Worm (Caenorhabditis elegans) whole organism, L4 larva: Measurements from ENCODE around the gene aagr-2.

Source experiments
- ZK337.2 ChIP-seq: fragments of 200-800 bp; sonication (Bioruptor generic); IDR thresholded peaks from 2 replicates; pipeline ENCODE4 v1.3.6; 2022; ENCODE audit warnings: missing genetic modification reagents, missing genetic modification characterization, missing compliant biosample characterization
- daf-8 ChIP-seq: fragments of 200-800 bp; sonication (Bioruptor generic); IDR thresholded peaks from 2 replicates; pipeline ENCODE4 v1.3.6; 2022; ENCODE audit warnings: missing genetic modification characterization, missing compliant biosample characterization
- hif-1 ChIP-seq, 2 experiments: sonication (generic microtip); optimal IDR thresholded peaks; 2 replicates each; lab custom pipeline; 2016 to 2017; ENCODE audit warnings: missing compliant biosample characterization in 2 of 2, missing genetic modification characterization in 2 of 2, missing genetic modification reagents in 2 of 2, missing genotype in 2 of 2, mild to moderate bottlenecking in 1 of 2
- lir-3 ChIP-seq: sonication (generic microtip); optimal IDR thresholded peaks from 2 replicates; lab custom pipeline; 2016; ENCODE audit warnings: mild to moderate bottlenecking, missing genetic modification characterization, missing compliant biosample characterization
- mdt-29 ChIP-seq: fragments of 200-800 bp; sonication (Bioruptor generic); IDR thresholded peaks from 2 replicates; pipeline ENCODE4 v1.3.6; 2022; ENCODE audit warnings: missing genetic modification reagents, missing genetic modification characterization, missing compliant biosample characterization
- nhr-10 ChIP-seq: fragments of 150-350 bp; optimal IDR thresholded peaks from 2 replicates; lab custom pipeline; 2014; ENCODE audit warnings: missing biosample characterization, missing genetic modification characterization
- nhr-25 ChIP-seq: sonication (generic microtip); optimal IDR thresholded peaks from 2 replicates; lab custom pipeline; 2017; ENCODE audit warnings: missing genetic modification characterization, mild to moderate bottlenecking, missing compliant biosample characterization, antibody characterized with exemption, moderate library complexity, borderline replicate concordance; ENCODE audit not compliant: insufficient read depth
- pha-4 ChIP-seq, 2 experiments: fragments of 150-350 bp in 1 of 2; fragments of 200-800 bp in 1 of 2; sonication (Bioruptor generic) in 1 of 2; IDR thresholded peaks in 1 of 2; optimal IDR thresholded peaks in 1 of 2; 2 replicates each; pipeline versions ENCODE4 v1.3.6 to Lab custom; 2014 to 2022; ENCODE audit warnings: missing genetic modification characterization in 2 of 2, missing genetic modification reagents in 2 of 2, missing biosample characterization in 1 of 2, missing compliant biosample characterization in 1 of 2
- snpc-4 ChIP-seq: fragments of 150-350 bp; optimal IDR thresholded peaks from 2 replicates; lab custom pipeline; 2014; ENCODE audit warnings: missing biosample characterization, missing genetic modification characterization
- unc-130 ChIP-seq: sonication (generic microtip); optimal IDR thresholded peaks from 2 replicates; lab custom pipeline; 2016; ENCODE audit warnings: missing genetic modification reagents, missing genetic modification characterization, missing compliant biosample characterization
- unc-62 ChIP-seq, 3 experiments: fragments of 150-350 bp in 1 of 3; sonication (generic microtip); optimal IDR thresholded peaks in 2 of 3; peaks in 1 of 3; 1 replicate in 1 of 3; 2 replicates in 2 of 3; lab custom pipeline; 2014 to 2017; ENCODE audit warnings: missing biosample characterization in 3 of 3, missing genetic modification characterization in 3 of 3, missing genetic modification reagents in 3 of 3, missing genotype in 1 of 3

DNA sequence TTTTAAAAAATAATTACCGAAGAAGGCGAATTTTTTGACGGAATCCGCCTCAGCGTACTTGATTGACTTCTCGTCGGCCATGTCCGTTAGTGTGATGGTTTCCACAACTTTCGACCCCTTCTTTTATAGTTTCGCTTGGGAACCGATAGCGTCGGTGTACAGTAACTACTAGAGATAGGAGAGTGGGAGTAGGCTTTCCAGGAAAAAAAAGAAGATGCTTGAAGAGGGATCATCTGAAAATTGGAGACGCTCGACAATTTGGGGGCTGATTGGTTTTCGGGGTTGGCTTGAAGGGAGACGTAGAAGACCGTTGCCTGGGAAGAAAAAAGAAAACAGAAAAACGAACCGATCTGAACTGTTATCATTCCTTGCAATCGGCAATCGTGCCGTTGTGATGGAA lies 54.4 kb downstream of the aagr-2 start, which contains the start of gene col-20:
- TF ChIP-seq unc-62 (GFP tag; optimal IDR thresholded peaks at IDR 0.05 in 1 of 2; lab: Kevin White, UChicago) (no peak), unc-62 (tag; optimal IDR thresholded peaks at IDR 0.05; lab: Kevin White, UChicago) (no peak), mdt-29 (GFP tag; lab: Robert Waterston, UW) (no peak), hif-1 (tag; optimal IDR thresholded peaks at IDR 0.05; lab: Kevin White, UChicago) (no peak), lir-3 (no peak), snpc-4 (tag; lab: Kevin White, UChicago) (no peak), nhr-25 (tag; lab: Kevin White, UChicago) (no peak), unc-130 (GFP tag; lab: Kevin White, UChicago) (no peak), pha-4 (GFP tag; IDR thresholded peaks at IDR 0.05; lab: Robert Waterston, UW) (no peak), pha-4 (tag; optimal IDR thresholded peaks at IDR 0.05; lab: Kevin White, UChicago) (no peak), daf-8 (GFP tag; lab: Robert Waterston, UW) (no peak), ZK337.2 (no peak), nhr-10 (tag; lab: Kevin White, UChicago) (no peak)
